ENCODE assay signal across 1 fruit fly cellular context in genomic region chr3R:9189890-9190640, dm6.
TF ChIP-seq lines count a peak whose summit lies in the region.

No protein-coding gene starts in this region.

TF ChIP-seq in whole organism, prepupa, 60 proteins besides CTCF, POLR2A, EP300 and RAD21 (continued from another document):
- TF ChIP-seq acj6 (GFP tag; optimal IDR thresholded peaks at IDR 0.05; lab: Kevin White, UChicago): peak; percentile 4
TF ChIP-seq in whole organism, prepupa: peak in this region for 11.
